Worm (Caenorhabditis elegans) whole organism, early embryonic: ENCODE data around the gene glct-6.

Experiments used
- F13C5.2 ChIP-seq: sonication (generic microtip); optimal IDR thresholded peaks from 2 replicates; lab custom pipeline; 2017; ENCODE audit warnings: mild to moderate bottlenecking, missing genetic modification characterization, inconsistent platforms, missing compliant biosample characterization
- ama-1 ChIP-seq: fragments of 150-350 bp; optimal IDR thresholded peaks from 2 replicates; lab custom pipeline; 2014
- ceh-36 ChIP-seq: sonication (generic microtip); optimal IDR thresholded peaks from 2 replicates; lab custom pipeline; 2016; ENCODE audit warnings: missing genetic modification characterization, inconsistent platforms, missing compliant biosample characterization
- ets-7 ChIP-seq: sonication (generic microtip); optimal IDR thresholded peaks from 2 replicates; lab custom pipeline; 2016; ENCODE audit warnings: missing genotype, missing genetic modification characterization, missing compliant biosample characterization
- flt-1 ChIP-seq: fragments of 200-800 bp; sonication (Bioruptor generic); IDR thresholded peaks from 2 replicates; pipeline ENCODE4 v1.3.6; 2022; ENCODE audit warnings: missing genetic modification characterization, missing compliant biosample characterization
- hmbx-1 ChIP-seq: sonication (generic microtip); optimal IDR thresholded peaks from 2 replicates; lab custom pipeline; 2016; ENCODE audit warnings: mild to moderate bottlenecking, missing genetic modification characterization, missing compliant biosample characterization
- hmg-4 ChIP-seq: fragments of 200-800 bp; sonication (Bioruptor generic); optimal IDR thresholded peaks from 2 replicates; lab custom pipeline; 2018; ENCODE audit warnings: mild to moderate bottlenecking, missing genetic modification characterization, missing compliant biosample characterization
- pes-1 ChIP-seq: fragments of 200-800 bp; sonication (Bioruptor generic); IDR thresholded peaks from 2 replicates; pipeline ENCODE4 v1.3.6; 2022; ENCODE audit warnings: missing genetic modification reagents, missing genetic modification characterization, missing compliant biosample characterization
- scrt-1 ChIP-seq: fragments of 200-800 bp; sonication (Bioruptor generic); IDR thresholded peaks from 2 replicates; pipeline ENCODE4 v1.3.6; 2022; ENCODE audit warnings: missing genetic modification characterization, missing compliant biosample characterization
- tbx-11 ChIP-seq: fragments of 200-800 bp; sonication (Bioruptor generic); IDR thresholded peaks from 2 replicates; pipeline ENCODE4 v1.3.6; 2022; ENCODE audit warnings: missing genetic modification characterization, missing compliant biosample characterization
- tbx-37 ChIP-seq: fragments of 200-800 bp; sonication (Bioruptor generic); conservative IDR thresholded peaks from 2 replicates; pipeline ENCODE4 v1.3.6; 2022; ENCODE audit warnings: missing genetic modification reagents, missing genetic modification characterization, missing compliant biosample characterization

DNA sequence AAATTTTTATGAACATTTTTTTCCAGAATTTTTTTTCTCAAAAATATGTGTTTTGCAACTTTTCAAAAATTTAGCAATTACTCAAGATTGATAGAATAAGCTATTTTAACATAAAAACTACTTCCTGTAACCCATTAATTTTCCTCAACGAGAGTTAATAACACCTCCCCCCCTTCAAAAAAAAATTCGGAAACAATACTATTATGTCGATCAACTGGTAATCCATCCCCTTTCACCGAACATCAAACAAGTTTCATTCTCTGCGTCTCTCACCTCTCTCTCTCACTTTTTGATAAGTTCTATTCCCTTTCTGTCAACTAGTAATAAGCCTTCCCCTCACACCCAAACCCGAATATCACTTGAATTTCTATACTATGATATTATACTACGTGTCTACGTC, at the start of gene glct-6:
- no peak for TF ChIP-seq hmg-4
- no peak for TF ChIP-seq ama-1 (lab: Kevin White, UChicago)
- TF ChIP-seq ceh-36 (tag; lab: Kevin White, UChicago): no peak
- no peak for TF ChIP-seq pes-1 (GFP tag; lab: Robert Waterston, UW)
- TF ChIP-seq hmbx-1 (tag; lab: Kevin White, UChicago): no peak
- no peak for TF ChIP-seq tbx-37 (GFP tag; lab: Robert Waterston, UW)
- TF ChIP-seq ets-7 (tag; lab: Kevin White, UChicago): no peak
- no peak for TF ChIP-seq tbx-11
- no peak for TF ChIP-seq flt-1 (GFP tag; lab: Robert Waterston, UW)
- TF ChIP-seq scrt-1 (GFP tag; lab: Robert Waterston, UW): no peak
- TF ChIP-seq F13C5.2 (tag; lab: Kevin White, UChicago): no peak
